Fruit fly (Drosophila melanogaster) whole organism, embryonic: ENCODE measurements around the gene dgrn.

ENCODE experiments used
- Bdp1 ChIP-seq: fragments of 200-800 bp; sonication (Bioruptor generic); optimal IDR thresholded peaks from 3 replicates; lab custom pipeline; 2016; ENCODE audit warnings: missing biosample characterization, missing genetic modification characterization
- CG10274 ChIP-seq: fragments of 200-800 bp; sonication (Bioruptor generic); optimal IDR thresholded peaks from 3 replicates; lab custom pipeline; 2017; ENCODE audit warnings: missing biosample characterization, mild to moderate bottlenecking, missing genetic modification characterization
- CG11504 ChIP-seq: fragments of 200-800 bp; sonication (Bioruptor generic); optimal IDR thresholded peaks from 3 replicates; lab custom pipeline; 2019; ENCODE audit warnings: missing biosample characterization, mild to moderate bottlenecking, missing genetic modification characterization, moderate library complexity
- CG12236 ChIP-seq: fragments of 200-800 bp; sonication (Bioruptor generic); optimal IDR thresholded peaks from 2 replicates; lab custom pipeline; 2016; ENCODE audit warnings: missing biosample characterization, missing genetic modification characterization
- CG13296 ChIP-seq: fragments of 200-800 bp; sonication (Bioruptor generic); optimal IDR thresholded peaks from 3 replicates; lab custom pipeline; 2018; ENCODE audit warnings: missing biosample characterization, mild to moderate bottlenecking, missing genetic modification characterization
- CG17328 ChIP-seq: fragments of 200-800 bp; sonication (Bioruptor generic); IDR thresholded peaks from 2 replicates; pipeline ENCODE4 v1.3.6; 2022; ENCODE audit warnings: missing biosample characterization, missing genetic modification characterization
- CG17361 ChIP-seq: fragments of 200-800 bp; sonication (Bioruptor generic); IDR thresholded peaks from 3 replicates; pipeline ENCODE4 v1.3.6; 2022; ENCODE audit warnings: missing biosample characterization, missing genetic modification characterization
- CG17612 ChIP-seq: fragments of 200-800 bp; sonication (Bioruptor generic); IDR thresholded peaks from 2 replicates; pipeline ENCODE4 v1.3.6; 2022; ENCODE audit warnings: missing biosample characterization, missing genetic modification characterization
- CG17829 ChIP-seq: fragments of 200-800 bp; optimal IDR thresholded peaks from 2 replicates; lab custom pipeline; 2019; ENCODE audit warnings: missing biosample characterization, mild to moderate bottlenecking, missing genetic modification characterization, moderate library complexity
- CG18476 ChIP-seq: fragments of 200-800 bp; sonication (Bioruptor generic); optimal IDR thresholded peaks from 2 replicates; lab custom pipeline; 2016; ENCODE audit warnings: missing biosample characterization, mild to moderate bottlenecking, missing genetic modification characterization
- CG3065 ChIP-seq: fragments of 200-800 bp; sonication (Bioruptor generic); optimal IDR thresholded peaks from 2 replicates; lab custom pipeline; 2016; ENCODE audit warnings: missing biosample characterization, missing genetic modification characterization
- CG3407 ChIP-seq: fragments of 200-800 bp; sonication (Bioruptor generic); optimal IDR thresholded peaks from 2 replicates; lab custom pipeline; 2018; ENCODE audit warnings: missing biosample characterization, mild to moderate bottlenecking, missing genetic modification characterization
- CG4730 ChIP-seq: fragments of 200-800 bp; sonication (Bioruptor generic); IDR thresholded peaks from 2 replicates; pipeline ENCODE4 v1.3.6; 2022; ENCODE audit warnings: missing biosample characterization, missing genetic modification characterization
- CG4854 ChIP-seq: fragments of 200-800 bp; sonication (Bioruptor generic); optimal IDR thresholded peaks from 2 replicates; lab custom pipeline; 2016; ENCODE audit warnings: missing biosample characterization, missing genetic modification characterization, inconsistent platforms
- CG5180 ChIP-seq: fragments of 200-800 bp; sonication (Bioruptor generic); optimal IDR thresholded peaks from 3 replicates; lab custom pipeline; 2017; ENCODE audit warnings: missing biosample characterization, missing genetic modification characterization, mild to moderate bottlenecking, moderate library complexity, missing genetic modification reagents
- CG6791 ChIP-seq: fragments of 200-800 bp; sonication (Bioruptor generic); IDR thresholded peaks from 3 replicates; pipeline ENCODE4 v1.3.6; 2022; ENCODE audit warnings: missing biosample characterization, missing genetic modification characterization; ENCODE audit not compliant: partially characterized antibody
- CG7372 ChIP-seq: fragments of 200-800 bp; sonication (Bioruptor generic); IDR thresholded peaks from 2 replicates; pipeline ENCODE4 v1.3.6; 2022; ENCODE audit warnings: missing biosample characterization, missing genetic modification characterization
- CG7928 ChIP-seq: fragments of 200-800 bp; sonication (Bioruptor generic); optimal IDR thresholded peaks from 2 replicates; lab custom pipeline; 2017; ENCODE audit warnings: missing biosample characterization, mild to moderate bottlenecking, missing genetic modification characterization
- CG8281 ChIP-seq: fragments of 200-800 bp; sonication (Bioruptor generic); optimal IDR thresholded peaks from 2 replicates; lab custom pipeline; 2018; ENCODE audit warnings: missing biosample characterization, mild to moderate bottlenecking, missing genetic modification characterization, moderate library complexity
- CHES-1-like ChIP-seq: fragments of 200-800 bp; sonication (Bioruptor generic); optimal IDR thresholded peaks from 2 replicates; lab custom pipeline; 2016; ENCODE audit warnings: missing biosample characterization, missing genetic modification characterization
- Camta ChIP-seq: fragments of 200-800 bp; sonication (Bioruptor generic); optimal IDR thresholded peaks from 2 replicates; lab custom pipeline; 2016; ENCODE audit warnings: missing biosample characterization, missing genetic modification characterization
- Dll ChIP-seq: fragments of 200-800 bp; sonication (Bioruptor generic); IDR thresholded peaks from 4 replicates; pipeline ENCODE4 v1.3.6; 2022; ENCODE audit warnings: missing biosample characterization, missing genetic modification characterization; ENCODE audit not compliant: partially characterized antibody
- Fer3 ChIP-seq: fragments of 200-800 bp; sonication (Bioruptor generic); optimal IDR thresholded peaks from 2 replicates; lab custom pipeline; 2018; ENCODE audit warnings: missing biosample characterization, mild to moderate bottlenecking, missing genetic modification characterization, moderate library complexity
- Med ChIP-seq: fragments of 200-800 bp; sonication (Bioruptor generic); peaks from one replicate; lab custom pipeline; 2016; ENCODE audit warnings: missing biosample characterization, missing genetic modification characterization, mild to moderate bottlenecking, inconsistent platforms, moderate library complexity
- NC2β ChIP-seq: fragments of 200-800 bp; sonication (Bioruptor generic); optimal IDR thresholded peaks from 2 replicates; lab custom pipeline; 2016; ENCODE audit warnings: missing biosample characterization, missing genetic modification characterization
- Ravus ChIP-seq: fragments of 200-800 bp; sonication (Bioruptor generic); IDR thresholded peaks from 2 replicates; pipeline ENCODE4 v1.3.6; 2022; ENCODE audit warnings: missing biosample characterization, missing genetic modification characterization
- ash1 ChIP-seq: fragments of 200-800 bp; sonication (Bioruptor generic); optimal IDR thresholded peaks from 2 replicates; lab custom pipeline; 2018; ENCODE audit warnings: missing biosample characterization, mild to moderate bottlenecking, missing genetic modification characterization
- cg ChIP-seq: fragments of 200-800 bp; sonication (Bioruptor generic); optimal IDR thresholded peaks from 3 replicates; lab custom pipeline; 2019; ENCODE audit warnings: missing biosample characterization, mild to moderate bottlenecking, missing genetic modification characterization, moderate library complexity
- crc ChIP-seq: fragments of 200-800 bp; sonication (Bioruptor generic); optimal IDR thresholded peaks from 2 replicates; lab custom pipeline; 2016; ENCODE audit warnings: missing biosample characterization, missing genetic modification characterization
- ems ChIP-seq: fragments of 200-800 bp; sonication (Bioruptor generic); optimal IDR thresholded peaks from 3 replicates; lab custom pipeline; 2016; ENCODE audit warnings: missing biosample characterization, missing genetic modification characterization
- en ChIP-seq: fragments of 200-800 bp; sonication (Bioruptor generic); optimal IDR thresholded peaks from 2 replicates; lab custom pipeline; 2016; ENCODE audit warnings: missing biosample characterization, missing genetic modification characterization
- fd64A ChIP-seq: fragments of 200-800 bp; sonication (Bioruptor generic); optimal IDR thresholded peaks from 3 replicates; lab custom pipeline; 2018; ENCODE audit warnings: missing biosample characterization, mild to moderate bottlenecking, missing genetic modification characterization
- hb ChIP-seq: fragments of 200-800 bp; sonication (Bioruptor generic); IDR thresholded peaks from 3 replicates; pipeline ENCODE4 v1.3.6; 2022; ENCODE audit warnings: missing biosample characterization, missing genetic modification characterization; ENCODE audit not compliant: partially characterized antibody
- hkb ChIP-seq, 2 experiments: fragments of 200-800 bp in 1 of 2; fragments of >200 bp in 1 of 2; sonication (Bioruptor generic) in 1 of 2; IDR thresholded peaks in 1 of 2; optimal IDR thresholded peaks in 1 of 2; 2 replicates each; pipeline versions ENCODE4 v1.3.6 to Lab custom; 2017 to 2022; ENCODE audit warnings: missing biosample characterization in 1 of 2, missing genetic modification characterization in 1 of 2
- jigr1 ChIP-seq: fragments of 200-800 bp; sonication (Bioruptor generic); IDR thresholded peaks from 3 replicates; pipeline ENCODE4 v1.3.6; 2022; ENCODE audit warnings: missing biosample characterization, missing genetic modification characterization
- jing ChIP-seq: fragments of 200-800 bp; sonication (Bioruptor generic); optimal IDR thresholded peaks from 2 replicates; lab custom pipeline; 2018; ENCODE audit warnings: missing biosample characterization, mild to moderate bottlenecking, missing genetic modification characterization
- jumu ChIP-seq: fragments of 200-800 bp; sonication (Bioruptor generic); optimal IDR thresholded peaks from 3 replicates; lab custom pipeline; 2016; ENCODE audit warnings: missing biosample characterization, missing genetic modification characterization
- kni ChIP-seq: fragments of 200-800 bp; sonication (Bioruptor generic); optimal IDR thresholded peaks from 3 replicates; lab custom pipeline; 2017; ENCODE audit warnings: mild to moderate bottlenecking, missing biosample characterization, missing genetic modification reagents, missing genetic modification characterization
- pb ChIP-seq: fragments of 200-800 bp; sonication (Bioruptor generic); optimal IDR thresholded peaks from 3 replicates; lab custom pipeline; 2016; ENCODE audit warnings: missing biosample characterization, missing genetic modification characterization
- peb ChIP-seq: fragments of 200-800 bp; sonication (Bioruptor generic); IDR thresholded peaks from 2 replicates; pipeline ENCODE4 v1.3.6; 2022; ENCODE audit warnings: missing biosample characterization, missing genetic modification characterization
- pros ChIP-seq: fragments of 200-800 bp; sonication (Bioruptor generic); optimal IDR thresholded peaks from 3 replicates; lab custom pipeline; 2019; ENCODE audit warnings: missing biosample characterization, mild to moderate bottlenecking, missing genetic modification characterization, moderate library complexity
- schlank ChIP-seq: fragments of 200-800 bp; sonication (Bioruptor generic); optimal IDR thresholded peaks from 2 replicates; lab custom pipeline; 2018; ENCODE audit warnings: missing biosample characterization, mild to moderate bottlenecking, missing genetic modification characterization
- sens-2 ChIP-seq: fragments of 200-800 bp; sonication (Bioruptor generic); IDR thresholded peaks from 2 replicates; pipeline ENCODE4 v1.3.6; 2022; ENCODE audit warnings: missing biosample characterization, missing genetic modification characterization
- sisA ChIP-seq: fragments of 200-800 bp; sonication (Bioruptor generic); IDR thresholded peaks from 2 replicates; pipeline ENCODE4 v1.3.6; 2022; ENCODE audit warnings: missing biosample characterization, missing genetic modification characterization
- slou ChIP-seq: fragments of 200-800 bp; sonication (Bioruptor generic); optimal IDR thresholded peaks from 3 replicates; lab custom pipeline; 2016; ENCODE audit warnings: missing biosample characterization, missing genetic modification characterization
- unpg ChIP-seq: fragments of 200-800 bp; sonication (Bioruptor generic); optimal IDR thresholded peaks from 3 replicates; lab custom pipeline; 2018; ENCODE audit warnings: missing biosample characterization, mild to moderate bottlenecking, missing genetic modification characterization, moderate library complexity
- usp ChIP-seq: fragments of >200 bp; optimal IDR thresholded peaks from 2 replicates; lab custom pipeline; 2017; ENCODE audit warnings: missing biosample characterization, missing genetic modification characterization
- wdn ChIP-seq: fragments of 200-800 bp; sonication (Bioruptor generic); IDR thresholded peaks from 2 replicates; pipeline ENCODE4 v1.3.6; 2022; ENCODE audit warnings: missing biosample characterization, missing genetic modification characterization
- z ChIP-seq: fragments of 200-800 bp; sonication (Bioruptor generic); IDR thresholded peaks from 3 replicates; pipeline ENCODE4 v1.3.6; 2022; ENCODE audit warnings: missing biosample characterization, missing genetic modification characterization
- zf30C ChIP-seq: fragments of 200-800 bp; sonication (Bioruptor generic); optimal IDR thresholded peaks from 3 replicates; lab custom pipeline; 2018; ENCODE audit warnings: missing biosample characterization, mild to moderate bottlenecking, missing genetic modification characterization

The dgrn gene

dm6 chr3R:5862032-5862641 lies 37.7 kb downstream of the dgrn start, which contains the start of gene CG2017 (continued):
- no peak for TF ChIP-seq CG17328 (GFP tag; lab: Robert Waterston, UW)
- peak; percentile 8 for TF ChIP-seq kni
- TF ChIP-seq Fer3: no peak
- TF ChIP-seq CG8281 (tag; lab: Kevin White, UChicago): no peak
- no peak for TF ChIP-seq unpg (GFP tag; lab: Kevin White, UChicago)
- peak; percentile 52 for TF ChIP-seq CG11504
- TF ChIP-seq CG3407 (GFP tag; lab: Kevin White, UChicago): no peak
- no peak for TF ChIP-seq hkb (optimal IDR thresholded peaks at IDR 0.05; lab: Kevin White, UChicago)
- TF ChIP-seq hkb (GFP tag; IDR thresholded peaks at IDR 0.05; lab: Robert Waterston, UW): no peak
- TF ChIP-seq CG17361: no peak
- no peak for TF ChIP-seq slou (GFP tag; lab: Kevin White, UChicago)
- peak; percentile 26 for TF ChIP-seq crc (GFP tag; lab: Kevin White, UChicago)
- no peak for TF ChIP-seq z (GFP tag; lab: Robert Waterston, UW)
- TF ChIP-seq CG13296 (GFP tag; lab: Kevin White, UChicago): no peak
- peak; percentile 38; the same call in 2 of the 4 replicates for TF ChIP-seq Dll
- no peak for TF ChIP-seq pros
- no peak for TF ChIP-seq peb (GFP tag; lab: Robert Waterston, UW)
- TF ChIP-seq wdn: no peak
- TF ChIP-seq Camta (GFP tag; lab: Kevin White, UChicago): peak; percentile 19
- no peak for TF ChIP-seq jigr1 (GFP tag; lab: Robert Waterston, UW)
- peak; percentile 31 for TF ChIP-seq ems (GFP tag; lab: Kevin White, UChicago)
- TF ChIP-seq CG17612 (GFP tag; lab: Robert Waterston, UW): no peak
- TF ChIP-seq CG7928 (GFP tag; lab: Kevin White, UChicago): peak; percentile 44
- no peak for TF ChIP-seq sens-2 (GFP tag; lab: Robert Waterston, UW)
- TF ChIP-seq CG5180 (GFP tag; lab: Kevin White, UChicago): no peak
- TF ChIP-seq zf30C (GFP tag; lab: Kevin White, UChicago): no peak
- TF ChIP-seq jing (GFP tag; lab: Kevin White, UChicago): no peak
- no peak for TF ChIP-seq hb (GFP tag; lab: Robert Waterston, UW)
- peak; percentile 95 for TF ChIP-seq Med (GFP tag; lab: Kevin White, UChicago)
- no peak for TF ChIP-seq CG4854 (GFP tag; lab: Kevin White, UChicago)
- no peak for TF ChIP-seq CG10274 (GFP tag; lab: Kevin White, UChicago)
- peak; percentile 44 for TF ChIP-seq CHES-1-like
- TF ChIP-seq NC2β (GFP tag; lab: Kevin White, UChicago): no peak
- TF ChIP-seq schlank (tag; lab: Kevin White, UChicago): no peak
- TF ChIP-seq pb (GFP tag; lab: Kevin White, UChicago): peak; percentile 8
- TF ChIP-seq jumu: peak; percentile 61
- no peak for TF ChIP-seq usp (GFP tag; lab: Kevin White, UChicago)
- TF ChIP-seq CG7372 (GFP tag; lab: Robert Waterston, UW): no peak
- 0 out of 2 replicates have a peak, but pooled peaks have one; percentile 17 for TF ChIP-seq CG4730
- peak; percentile 7 for TF ChIP-seq Bdp1
- peak; percentile 49 for TF ChIP-seq CG17829 (tag; lab: Kevin White, UChicago)
- TF ChIP-seq ash1: peak; percentile 27
- TF ChIP-seq CG3065 (GFP tag; lab: Kevin White, UChicago): no peak
- TF ChIP-seq CG12236 (GFP tag; lab: Kevin White, UChicago): no peak
- no peak for TF ChIP-seq fd64A (GFP tag; lab: Kevin White, UChicago)
- no peak for TF ChIP-seq Ravus (GFP tag; lab: Robert Waterston, UW)
- TF ChIP-seq CG18476 (GFP tag; lab: Kevin White, UChicago): no peak
- TF ChIP-seq cg: no peak
- no peak for TF ChIP-seq en (GFP tag; lab: Kevin White, UChicago)
- TF ChIP-seq CG6791 (GFP tag; lab: Robert Waterston, UW): peak; percentile 66
- no peak for TF ChIP-seq sisA (GFP tag; lab: Robert Waterston, UW)
